Fruit fly (Drosophila melanogaster): ENCODE results near the gene mRRF1.

mRRF1 gene

DNA sequence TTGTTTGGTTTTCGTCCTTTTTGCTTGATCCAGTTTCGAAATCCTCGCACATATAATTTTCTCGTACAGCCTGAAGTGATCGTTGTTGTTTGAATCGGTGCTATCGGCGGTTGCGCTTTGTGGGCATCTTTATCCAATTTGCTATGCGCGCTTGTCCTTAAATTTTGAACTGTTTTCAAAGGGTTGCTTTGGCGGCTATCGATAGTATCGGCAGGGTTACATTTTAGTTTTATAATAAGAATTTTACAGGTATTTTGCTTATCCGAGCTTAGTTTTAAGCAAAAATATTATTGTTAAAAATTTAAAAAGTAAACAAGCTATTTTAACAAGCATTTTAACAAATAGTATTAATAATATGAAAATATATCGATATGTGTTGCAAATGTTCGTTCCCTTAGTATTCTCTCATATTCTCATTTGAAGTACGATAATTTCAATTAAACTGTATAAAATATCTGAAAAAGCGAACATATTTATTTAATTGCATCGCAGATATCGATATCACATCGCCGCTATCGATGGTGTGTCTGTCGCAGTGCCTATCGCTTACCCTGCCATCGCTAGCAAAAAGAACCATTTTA, 2.8 kb downstream of the mRRF1 start, which contains the start of the genes Klp67A and CG4452 (continued):
- TF ChIP-seq Eip93F (GFP tag; optimal IDR thresholded peaks at IDR 0.05): peak; percentile 30
- no peak for TF ChIP-seq topi (GFP tag; optimal IDR thresholded peaks at IDR 0.05)
- TF ChIP-seq achi (GFP tag; optimal IDR thresholded peaks at IDR 0.05): peak; percentile 2
- no peak for TF ChIP-seq dac (GFP tag; optimal IDR thresholded peaks at IDR 0.05)
- TF ChIP-seq CG31627 (GFP tag; optimal IDR thresholded peaks at IDR 0.05): peak; percentile 26

DNA sequence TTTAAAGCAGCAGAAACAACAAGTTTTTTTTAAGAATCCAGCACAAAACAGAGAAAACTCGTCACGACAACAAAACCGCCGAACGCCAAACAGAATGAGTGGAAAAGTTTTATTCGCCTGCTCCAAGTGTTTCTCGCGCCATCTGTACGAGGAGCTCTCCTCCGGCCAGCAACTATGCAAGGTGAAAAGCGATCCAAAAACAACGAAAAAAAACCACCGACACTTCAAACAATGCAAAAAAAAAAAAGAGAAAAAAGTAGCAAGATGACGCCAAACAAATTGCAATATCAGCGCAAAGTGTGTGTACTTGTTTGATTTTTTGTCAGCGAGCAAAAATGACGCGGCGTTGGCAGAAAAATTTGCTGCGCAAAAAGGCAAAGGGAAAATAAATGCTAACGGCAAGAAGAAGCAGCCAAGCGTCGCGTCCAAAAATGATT, 3.3 kb downstream of the mRRF1 start:
- TF ChIP-seq Eip78C (GFP tag) (peak; percentile 27), lz (GFP tag; optimal IDR thresholded peaks at IDR 0.05) (no peak), Eip75B (GFP tag; optimal IDR thresholded peaks at IDR 0.05) (no peak), CG7368 (GFP tag; optimal IDR thresholded peaks at IDR 0.05) (no peak), CG10669 (GFP tag; optimal IDR thresholded peaks at IDR 0.05) (peak; percentile 46), Ets96B (tag; optimal IDR thresholded peaks at IDR 0.05) (peak; percentile 24), Ets21C (GFP tag; optimal IDR thresholded peaks at IDR 0.05) (no peak), Smox (GFP tag; optimal IDR thresholded peaks at IDR 0.05) (no peak), cyc (GFP tag; optimal IDR thresholded peaks at IDR 0.05) (no peak), Sox14 (GFP tag; optimal IDR thresholded peaks at IDR 0.05) (peak; percentile 30), salr (GFP tag; optimal IDR thresholded peaks at IDR 0.05) (no peak), CG31627 (GFP tag; optimal IDR thresholded peaks at IDR 0.05) (no peak), CG3919 (GFP tag; optimal IDR thresholded peaks at IDR 0.05) (no peak), CG4318 (GFP tag; optimal IDR thresholded peaks at IDR 0.05) (no peak), OdsH (GFP tag; optimal IDR thresholded peaks at IDR 0.05) (no peak), eg (GFP tag; IDR thresholded peaks at IDR 0.05) (peak; percentile 81), dsx (GFP tag; optimal IDR thresholded peaks at IDR 0.05; ENCODE audit: poor library complexity, severe bottlenecking) (peak; percentile 41), CG9139 (GFP tag; optimal IDR thresholded peaks at IDR 0.05) (peak; percentile 84), CG16779 (tag; optimal IDR thresholded peaks at IDR 0.05) (peak; percentile 84), acj6 (GFP tag; optimal IDR thresholded peaks at IDR 0.05) (no peak), CG8319 (GFP tag; optimal IDR thresholded peaks at IDR 0.05) (no peak), fkh (GFP tag; optimal IDR thresholded peaks at IDR 0.05) (no peak), CG1621 (tag; optimal IDR thresholded peaks at IDR 0.05) (peak; percentile 41), CG11902 (GFP tag; optimal IDR thresholded peaks at IDR 0.05) (no peak), spab (GFP tag; optimal IDR thresholded peaks at IDR 0.05) (peak; percentile 59), CG32006 (GFP tag; optimal IDR thresholded peaks at IDR 0.05) (no peak), CG11294 (GFP tag; IDR thresholded peaks at IDR 0.05) (no peak), CG8632 (GFP tag; optimal IDR thresholded peaks at IDR 0.05) (no peak), Hr38 (GFP tag; optimal IDR thresholded peaks at IDR 0.05) (no peak), topi (GFP tag; optimal IDR thresholded peaks at IDR 0.05) (no peak), vri (GFP tag; optimal IDR thresholded peaks at IDR 0.05) (no peak), dac (GFP tag; optimal IDR thresholded peaks at IDR 0.05) (peak; percentile 26), CG15336 (GFP tag; IDR thresholded peaks at IDR 0.05) (peak; percentile 72), Eip93F (GFP tag; optimal IDR thresholded peaks at IDR 0.05) (no peak), esn (GFP tag; optimal IDR thresholded peaks at IDR 0.05) (no peak), Sox15 (GFP tag; optimal IDR thresholded peaks at IDR 0.05) (no peak), Hr39 (GFP tag; optimal IDR thresholded peaks at IDR 0.05) (no peak), CG6792 (GFP tag; optimal IDR thresholded peaks at IDR 0.05) (no peak), CG3032 (tag; optimal IDR thresholded peaks at IDR 0.05) (peak; percentile 8), CG8119 (GFP tag; IDR thresholded peaks at IDR 0.05) (peak; percentile 72; the same call in 2 of the 3 replicates), CG6163 (GFP tag; IDR thresholded peaks at IDR 0.05) (peak; percentile 59; the same call in 1 of the 3 replicates), ss (GFP tag; optimal IDR thresholded peaks at IDR 0.05) (peak; percentile 78 to 81), net (GFP tag; optimal IDR thresholded peaks at IDR 0.05) (no peak), Blimp-1 (GFP tag; optimal IDR thresholded peaks at IDR 0.05) (no peak), CG10631 (GFP tag; optimal IDR thresholded peaks at IDR 0.05) (no peak), Lpt (GFP tag; optimal IDR thresholded peaks at IDR 0.05) (no peak), CG6276 (GFP tag; optimal IDR thresholded peaks at IDR 0.05) (peak; percentile 88), CG34406 (GFP tag; optimal IDR thresholded peaks at IDR 0.05) (peak; percentile 20)
